Worm (Caenorhabditis elegans): ENCODE data around the gene fipr-29.
A peak's percentile ranks its signal among the peaks of the same experiment; 100 is the strongest.

ce11 chrIII:3065876-3066509 is 5.8 kb upstream of the fipr-29 start:
- no peak for TF ChIP-seq F16B12.6 (tag; optimal IDR thresholded peaks at IDR 0.05)
- no peak for TF ChIP-seq mdl-1 (tag; optimal IDR thresholded peaks at IDR 0.05)
- peak; percentile 52 for TF ChIP-seq mep-1 (tag; optimal IDR thresholded peaks at IDR 0.05)
- TF ChIP-seq nhr-237 (tag; optimal IDR thresholded peaks at IDR 0.05) = no peak
